Worm (Caenorhabditis elegans) whole organism, mixed stage, embryonic: ENCODE results near the gene syx-2.
A peak's percentile ranks its signal among the peaks of the same experiment; 100 is the strongest.

Source experiments
- M03D4.4 ChIP-seq: sonication (generic microtip); optimal IDR thresholded peaks from 2 replicates; lab custom pipeline; 2017; ENCODE audit warnings: mild to moderate bottlenecking, missing genetic modification characterization, missing compliant biosample characterization
- bed-3 ChIP-seq: fragments of 200-800 bp; sonication (Bioruptor generic); optimal IDR thresholded peaks from 3 replicates; lab custom pipeline; 2018; ENCODE audit warnings: mild to moderate bottlenecking, missing genetic modification characterization, moderate library complexity, missing compliant biosample characterization
- ceh-43 ChIP-seq: fragments of 200-800 bp; sonication (Bioruptor generic); optimal IDR thresholded peaks from 2 replicates; lab custom pipeline; 2018; ENCODE audit warnings: mild to moderate bottlenecking, missing genetic modification characterization, moderate library complexity, missing compliant biosample characterization
- ceh-83 ChIP-seq: fragments of 200-800 bp; sonication (Bioruptor generic); optimal IDR thresholded peaks from 2 replicates; lab custom pipeline; 2018; ENCODE audit warnings: mild to moderate bottlenecking, missing genetic modification characterization, missing compliant biosample characterization
- ces-1 ChIP-seq: fragments of 150-350 bp; optimal IDR thresholded peaks from 2 replicates; lab custom pipeline; 2014; ENCODE audit warnings: missing biosample characterization, missing genetic modification reagents, missing genetic modification characterization
- cnd-1 ChIP-seq: fragments of 200-800 bp; sonication (Bioruptor generic); optimal IDR thresholded peaks from 2 replicates; lab custom pipeline; 2018; ENCODE audit warnings: mild to moderate bottlenecking, missing genetic modification characterization, missing compliant biosample characterization
- drap-1 ChIP-seq: fragments of 200-800 bp; sonication (Bioruptor generic); optimal IDR thresholded peaks from 3 replicates; lab custom pipeline; 2018; ENCODE audit warnings: mild to moderate bottlenecking, missing genetic modification characterization, missing compliant biosample characterization
- elt-1 ChIP-seq: sonication (generic microtip); optimal IDR thresholded peaks from 2 replicates; lab custom pipeline; 2017; ENCODE audit warnings: missing genetic modification characterization, mild to moderate bottlenecking, missing compliant biosample characterization, antibody characterized with exemption, moderate library complexity, borderline replicate concordance; ENCODE audit not compliant: insufficient read depth
- elt-3 ChIP-seq: fragments of 150-350 bp; optimal IDR thresholded peaks from 2 replicates; lab custom pipeline; 2014; ENCODE audit warnings: missing biosample characterization, missing genetic modification characterization
- flh-1 ChIP-seq: fragments of 200-800 bp; sonication (Bioruptor generic); optimal IDR thresholded peaks from 2 replicates; lab custom pipeline; 2018; ENCODE audit warnings: mild to moderate bottlenecking, missing genetic modification characterization, moderate library complexity, missing compliant biosample characterization
- ham-2 ChIP-seq: fragments of 200-800 bp; sonication (Bioruptor generic); optimal IDR thresholded peaks from 2 replicates; lab custom pipeline; 2018; ENCODE audit warnings: mild to moderate bottlenecking, missing genetic modification characterization, missing compliant biosample characterization
- hlh-1 ChIP-seq: fragments of 150-350 bp; optimal IDR thresholded peaks from 2 replicates; lab custom pipeline; 2014; ENCODE audit warnings: missing biosample characterization, missing genetic modification reagents, missing genetic modification characterization
- lin-13 ChIP-seq: fragments of 150-350 bp; optimal IDR thresholded peaks from 2 replicates; lab custom pipeline; 2014; ENCODE audit warnings: missing biosample characterization, missing genetic modification characterization
- lin-32 ChIP-seq: fragments of 200-800 bp; sonication (Bioruptor generic); optimal IDR thresholded peaks from 2 replicates; lab custom pipeline; 2018; ENCODE audit warnings: mild to moderate bottlenecking, missing genetic modification characterization, missing compliant biosample characterization
- lsy-2 ChIP-seq: fragments of 150-350 bp; optimal IDR thresholded peaks from 2 replicates; lab custom pipeline; 2014; ENCODE audit warnings: missing biosample characterization, missing genetic modification characterization
- mab-5 ChIP-seq: fragments of 150-350 bp; optimal IDR thresholded peaks from 2 replicates; lab custom pipeline; 2014; ENCODE audit warnings: missing biosample characterization, missing genetic modification characterization
- mep-1 ChIP-seq: fragments of 150-350 bp; optimal IDR thresholded peaks from 2 replicates; lab custom pipeline; 2017; ENCODE audit warnings: missing biosample characterization, missing genetic modification reagents, missing genetic modification characterization, inconsistent platforms
- mls-2 ChIP-seq: sonication (generic microtip); optimal IDR thresholded peaks from 2 replicates; lab custom pipeline; 2016; ENCODE audit warnings: mild to moderate bottlenecking, missing genetic modification characterization, moderate library complexity, missing compliant biosample characterization
- nhr-12 ChIP-seq: fragments of 150-350 bp; optimal IDR thresholded peaks from 2 replicates; lab custom pipeline; 2014; ENCODE audit warnings: missing biosample characterization, missing genetic modification characterization
- nhr-2 ChIP-seq: fragments of 150-350 bp; optimal IDR thresholded peaks from 2 replicates; lab custom pipeline; 2014; ENCODE audit warnings: missing biosample characterization, missing genetic modification characterization
- nhr-237 ChIP-seq: fragments of 150-350 bp; optimal IDR thresholded peaks from 2 replicates; lab custom pipeline; 2014; ENCODE audit warnings: missing biosample characterization, missing genetic modification characterization
- nhr-28 ChIP-seq: fragments of 150-350 bp; optimal IDR thresholded peaks from 2 replicates; lab custom pipeline; 2014; ENCODE audit warnings: missing biosample characterization, missing genetic modification characterization
- pha-4 ChIP-seq: fragments of 150-350 bp; optimal IDR thresholded peaks from 2 replicates; lab custom pipeline; 2018; ENCODE audit warnings: missing biosample characterization, missing genetic modification reagents, missing genetic modification characterization
- snpc-4 ChIP-seq: fragments of 150-350 bp; optimal IDR thresholded peaks from 2 replicates; lab custom pipeline; 2014; ENCODE audit warnings: missing biosample characterization, missing genetic modification characterization
- sptf-1 ChIP-seq: sonication (generic microtip); optimal IDR thresholded peaks from 2 replicates; lab custom pipeline; 2017; ENCODE audit warnings: mild to moderate bottlenecking, missing genetic modification characterization, moderate library complexity, missing compliant biosample characterization
- tbx-8 ChIP-seq: fragments of 200-800 bp; sonication (Bioruptor generic); optimal IDR thresholded peaks from 2 replicates; lab custom pipeline; 2018; ENCODE audit warnings: mild to moderate bottlenecking, missing genetic modification characterization, moderate library complexity, missing compliant biosample characterization
- unc-120 ChIP-seq: sonication (generic microtip); optimal IDR thresholded peaks from 2 replicates; lab custom pipeline; 2017; ENCODE audit warnings: missing genetic modification characterization, missing compliant biosample characterization; ENCODE audit not compliant: poor library complexity, severe bottlenecking
- unc-39 ChIP-seq: fragments of 150-350 bp; optimal IDR thresholded peaks from 2 replicates; lab custom pipeline; 2014; ENCODE audit warnings: missing biosample characterization, missing genetic modification characterization
- unc-62 ChIP-seq: fragments of 150-350 bp; optimal IDR thresholded peaks from 2 replicates; lab custom pipeline; 2014; ENCODE audit warnings: missing biosample characterization, missing genetic modification reagents, missing genetic modification characterization
- zip-8 ChIP-seq: fragments of 150-350 bp; optimal IDR thresholded peaks from 2 replicates; lab custom pipeline; 2014; ENCODE audit warnings: missing biosample characterization, missing genetic modification characterization
- ztf-11 ChIP-seq: fragments of 150-350 bp; optimal IDR thresholded peaks from 2 replicates; lab custom pipeline; 2014; ENCODE audit warnings: missing biosample characterization, missing genetic modification characterization

Gene syx-2

DNA sequence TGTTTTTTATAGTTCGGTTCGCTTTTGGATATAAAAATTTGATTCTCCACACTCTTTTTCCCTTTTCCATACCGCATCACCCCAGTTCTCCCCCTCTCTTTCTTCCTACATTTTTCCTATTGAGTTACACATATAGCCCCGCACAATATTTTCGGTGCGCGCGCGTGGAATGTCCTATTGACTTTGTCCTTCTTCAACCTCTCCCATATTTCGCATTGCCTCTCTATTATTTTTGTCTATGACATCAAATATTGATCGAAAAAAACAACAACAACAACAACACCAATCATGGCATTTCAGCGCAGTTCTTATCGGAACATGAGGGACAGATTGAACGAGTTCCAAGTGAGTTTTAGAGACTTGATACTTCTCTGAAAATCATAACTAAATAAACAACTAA lies at the start of gene syx-2:
Gene syx-2 (plus strand): TSS at position 301 of the 400 bp plus-strand sequence.
- TF ChIP-seq elt-1 (tag; lab: Kevin White, UChicago) (no peak), mep-1 (tag; lab: Kevin White, UChicago) (no peak), tbx-8 (no peak)
- TF ChIP-seq, all 35 proteins: peak for 0

DNA sequence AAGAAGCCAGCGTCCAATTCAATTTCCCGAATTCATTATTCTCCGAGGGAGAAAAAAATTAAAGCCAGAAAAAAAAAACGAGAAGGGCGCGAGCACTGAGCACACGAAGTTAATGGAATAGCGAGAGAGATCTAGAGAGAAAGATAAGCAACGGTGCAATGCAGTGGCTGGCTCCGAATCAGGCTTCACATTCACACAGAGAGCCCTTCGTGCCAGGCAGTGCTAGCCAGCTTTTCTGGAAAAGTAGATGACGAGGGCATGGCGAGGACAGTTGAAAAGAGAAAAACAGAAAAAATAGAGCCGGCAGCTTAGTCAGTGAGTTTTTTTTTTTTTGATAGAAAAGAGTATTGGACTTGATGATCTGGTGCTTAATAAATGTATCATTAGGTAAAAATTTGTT lies 46.3 kb upstream of the syx-2 start:
- TF ChIP-seq lin-32 (GFP tag; lab: Kevin White, UChicago) (no peak), bed-3 (GFP tag; lab: Kevin White, UChicago) (no peak), pha-4 (no peak), ham-2 (no peak), mep-1 (tag; lab: Kevin White, UChicago) (no peak), snpc-4 (tag; lab: Kevin White, UChicago) (no peak), elt-1 (tag; lab: Kevin White, UChicago) (no peak), sptf-1 (tag; lab: Kevin White, UChicago) (no peak), mab-5 (tag; lab: Kevin White, UChicago) (no peak), mls-2 (tag; lab: Kevin White, UChicago) (no peak), unc-39 (tag; lab: Kevin White, UChicago) (no peak), nhr-12 (no peak), nhr-2 (no peak), unc-120 (tag; lab: Kevin White, UChicago) (no peak), hlh-1 (tag; lab: Kevin White, UChicago) (no peak)

DNA sequence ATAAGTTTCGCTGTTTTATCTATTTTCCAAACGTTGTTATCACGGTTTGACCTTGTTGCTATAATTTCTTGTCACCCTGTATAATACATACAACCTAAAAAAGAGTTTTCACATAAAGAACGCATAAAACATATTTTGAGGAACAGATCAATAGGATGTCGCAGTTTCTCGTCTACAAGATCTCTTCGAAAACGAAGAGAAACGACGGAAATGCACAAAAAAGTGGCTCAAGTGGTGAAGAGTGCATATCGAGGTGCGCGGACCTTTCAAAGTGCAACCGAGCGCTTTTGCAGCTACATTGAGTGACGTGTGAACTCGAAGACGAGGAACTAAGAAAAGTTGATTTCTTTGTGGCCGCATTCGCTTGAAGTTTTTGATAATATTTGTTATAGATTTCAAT lies 45.7 kb upstream of the syx-2 start, which contains the start of gene Y26E6A.2:
Gene Y26E6A.2 (minus strand): TSS at position 101 of the 400 bp plus-strand sequence.
- TF ChIP-seq ceh-43 (GFP tag; lab: Kevin White, UChicago) (no peak), sptf-1 (tag; lab: Kevin White, UChicago) (no peak), nhr-2 (no peak), drap-1 (no peak), lin-32 (GFP tag; lab: Kevin White, UChicago) (no peak), hlh-1 (tag; lab: Kevin White, UChicago) (no peak), unc-62 (GFP tag; lab: Kevin White, UChicago) (no peak), nhr-237 (tag; lab: Kevin White, UChicago) (no peak), pha-4 (no peak), unc-39 (tag; lab: Kevin White, UChicago) (no peak), zip-8 (no peak), M03D4.4 (tag; lab: Kevin White, UChicago) (no peak), ham-2 (no peak), lsy-2 (tag; lab: Kevin White, UChicago) (no peak), lin-13 (tag; lab: Kevin White, UChicago) (no peak), flh-1 (GFP tag; lab: Kevin White, UChicago) (no peak), nhr-12 (no peak)

ce11 chrX:13917121-13917755 lies 42.7 kb upstream of the syx-2 start, which contains the start of gene ekl-5:
TSS of gene ekl-5 (minus strand) at chrX:13917171.
- peak; percentile 31 for TF ChIP-seq mep-1 (tag; lab: Kevin White, UChicago)
- TF ChIP-seq pha-4: peak; percentile 44
- peak; percentile 56 for TF ChIP-seq ces-1
- TF ChIP-seq mls-2 (tag; lab: Kevin White, UChicago): no peak
- peak; percentile 90 for TF ChIP-seq elt-3 (tag; lab: Kevin White, UChicago)
- peak; percentile 48 for TF ChIP-seq lin-13 (tag; lab: Kevin White, UChicago)
- TF ChIP-seq unc-120 (tag; lab: Kevin White, UChicago): no peak
- TF ChIP-seq, all 35 proteins: peak for 5

- TF ChIP-seq flh-1 (GFP tag; lab: Kevin White, UChicago): no peak
- TF ChIP-seq ceh-83 (GFP tag; lab: Kevin White, UChicago): no peak
- TF ChIP-seq unc-39 (tag; lab: Kevin White, UChicago): no peak
- TF ChIP-seq nhr-28 (tag; lab: Kevin White, UChicago): no peak
- no peak for TF ChIP-seq ztf-11
- no peak for TF ChIP-seq cnd-1
- TF ChIP-seq lin-32 (GFP tag; lab: Kevin White, UChicago): no peak
- no peak for TF ChIP-seq ces-1
Observed at ce11 chrX:13918143-13918542, 41.8 kb upstream of the syx-2 start.
